Worm (Caenorhabditis elegans) whole organism, young adult: Measurements from ENCODE around the gene adh-1.

Experiments used
- B0336.3 ChIP-seq: fragments of 200-800 bp; sonication (Bioruptor generic); IDR thresholded peaks from 2 replicates; pipeline ENCODE4 v1.3.6; 2022; ENCODE audit warnings: missing genetic modification characterization, missing compliant biosample characterization
- C06A6.2 ChIP-seq: fragments of 200-800 bp; sonication (Bioruptor generic); conservative IDR thresholded peaks from 2 replicates; pipeline ENCODE4 v1.3.6; 2022; ENCODE audit warnings: missing genetic modification characterization, missing compliant biosample characterization
- F33H1.4 ChIP-seq: fragments of 200-800 bp; sonication (Bioruptor generic); IDR thresholded peaks from 2 replicates; pipeline ENCODE4 v1.3.6; 2022; ENCODE audit warnings: missing genetic modification reagents, missing genetic modification characterization, missing compliant biosample characterization
- F57A8.1 ChIP-seq: fragments of 200-800 bp; sonication (Bioruptor generic); optimal IDR thresholded peaks from 2 replicates; lab custom pipeline; 2018; ENCODE audit warnings: mild to moderate bottlenecking, missing genetic modification characterization, moderate library complexity, missing compliant biosample characterization
- F57C9.4 ChIP-seq: sonication (generic microtip); optimal IDR thresholded peaks from 2 replicates; lab custom pipeline; 2017; ENCODE audit warnings: mild to moderate bottlenecking, missing genetic modification characterization, missing compliant biosample characterization
- K12H6.12 ChIP-seq: fragments of 200-800 bp; sonication (Bioruptor generic); optimal IDR thresholded peaks from 2 replicates; lab custom pipeline; 2018; ENCODE audit warnings: mild to moderate bottlenecking, missing genetic modification characterization, missing compliant biosample characterization
- Y53F4B.3 ChIP-seq: fragments of 200-800 bp; sonication (Bioruptor generic); IDR thresholded peaks from 2 replicates; pipeline ENCODE4 v1.3.6; 2022; ENCODE audit warnings: missing genetic modification reagents, missing genetic modification characterization, missing compliant biosample characterization
- Y53G8AR.9 ChIP-seq: fragments of 200-800 bp; sonication (Bioruptor generic); conservative IDR thresholded peaks from 2 replicates; pipeline ENCODE4 v1.3.6; 2022; ENCODE audit warnings: missing genetic modification reagents, missing genetic modification characterization, missing compliant biosample characterization
- ZK185.1 ChIP-seq: sonication (generic microtip); optimal IDR thresholded peaks from 2 replicates; lab custom pipeline; 2016; ENCODE audit warnings: mild to moderate bottlenecking, missing genetic modification characterization, missing compliant biosample characterization; ENCODE audit not compliant: poor library complexity, severe bottlenecking
- aptf-2 ChIP-seq: fragments of 200-800 bp; sonication (Bioruptor generic); conservative IDR thresholded peaks from 2 replicates; pipeline ENCODE4 v1.3.6; 2022; ENCODE audit warnings: missing genetic modification reagents, missing genetic modification characterization, missing compliant biosample characterization
- attf-3 ChIP-seq: fragments of 200-800 bp; sonication (Bioruptor generic); conservative IDR thresholded peaks from 2 replicates; pipeline ENCODE4 v1.3.6; 2022; ENCODE audit warnings: missing genetic modification reagents, missing genetic modification characterization, missing compliant biosample characterization
- attf-5 ChIP-seq: fragments of 200-800 bp; sonication (Bioruptor generic); optimal IDR thresholded peaks from 2 replicates; lab custom pipeline; 2018; ENCODE audit warnings: mild to moderate bottlenecking, missing genetic modification characterization, missing compliant biosample characterization
- cebp-1 ChIP-seq, 2 experiments: fragments of 200-800 bp in 1 of 2; sonication (Bioruptor generic) in 1 of 2; sonication (generic microtip) in 1 of 2; IDR thresholded peaks in 1 of 2; optimal IDR thresholded peaks in 1 of 2; 2 replicates each; pipeline versions ENCODE4 v1.3.6 to Lab custom; 2017 to 2022; ENCODE audit warnings: missing compliant biosample characterization in 2 of 2, missing genetic modification characterization in 2 of 2, mild to moderate bottlenecking in 1 of 2, missing genetic modification reagents in 1 of 2, moderate library complexity in 1 of 2
- ceh-100 ChIP-seq: fragments of 200-800 bp; sonication (Bioruptor generic); IDR thresholded peaks from 2 replicates; pipeline ENCODE4 v1.3.6; 2022; ENCODE audit warnings: missing genetic modification reagents, missing genetic modification characterization, missing compliant biosample characterization
- ceh-40 ChIP-seq: fragments of 200-800 bp; sonication (Bioruptor generic); IDR thresholded peaks from 2 replicates; pipeline ENCODE4 v1.3.6; 2022; ENCODE audit warnings: missing genetic modification characterization, missing compliant biosample characterization
- ceh-58 ChIP-seq: fragments of 200-800 bp; sonication (Bioruptor generic); IDR thresholded peaks from 2 replicates; pipeline ENCODE4 v1.3.6; 2022; ENCODE audit warnings: missing genetic modification characterization, missing compliant biosample characterization
- ceh-79 ChIP-seq: sonication (generic microtip); optimal IDR thresholded peaks from 2 replicates; lab custom pipeline; 2017; ENCODE audit warnings: mild to moderate bottlenecking, missing genetic modification characterization, missing compliant biosample characterization
- ceh-91 ChIP-seq: fragments of 200-800 bp; sonication (Bioruptor generic); IDR thresholded peaks from 2 replicates; pipeline ENCODE4 v1.3.6; 2022; ENCODE audit warnings: missing genetic modification reagents, missing genetic modification characterization, missing compliant biosample characterization
- dpff-1 ChIP-seq: sonication (generic microtip); optimal IDR thresholded peaks from 2 replicates; lab custom pipeline; 2017; ENCODE audit warnings: mild to moderate bottlenecking, missing genetic modification characterization, missing compliant biosample characterization
- dpl-1 ChIP-seq: fragments of 150-350 bp; optimal IDR thresholded peaks from 2 replicates; lab custom pipeline; 2014; ENCODE audit warnings: missing biosample characterization, missing genetic modification reagents, missing genetic modification characterization
- efl-1 ChIP-seq: fragments of 150-350 bp; optimal IDR thresholded peaks from 2 replicates; lab custom pipeline; 2014; ENCODE audit warnings: missing biosample characterization, missing genetic modification reagents, missing genetic modification characterization
- ekl-4 ChIP-seq: fragments of 200-800 bp; sonication (Bioruptor generic); IDR thresholded peaks from 2 replicates; pipeline ENCODE4 v1.3.6; 2022; ENCODE audit warnings: missing genetic modification reagents, missing genetic modification characterization, missing compliant biosample characterization
- hlh-26 ChIP-seq: fragments of 200-800 bp; sonication (Bioruptor generic); conservative IDR thresholded peaks from 2 replicates; pipeline ENCODE4 v1.3.6; 2022; ENCODE audit warnings: missing genetic modification reagents, missing genetic modification characterization, missing compliant biosample characterization
- hmg-20 ChIP-seq: fragments of 200-800 bp; sonication (Bioruptor generic); IDR thresholded peaks from 2 replicates; pipeline ENCODE4 v1.3.6; 2022; ENCODE audit warnings: missing genetic modification reagents, missing genetic modification characterization, missing compliant biosample characterization
- let-607 ChIP-seq, 2 experiments: fragments of 200-800 bp in 1 of 2; sonication (Bioruptor generic) in 1 of 2; sonication (generic microtip) in 1 of 2; optimal IDR thresholded peaks; 2 replicates each; lab custom pipeline; 2016 to 2018; ENCODE audit warnings: mild to moderate bottlenecking in 2 of 2, missing compliant biosample characterization in 2 of 2, missing genetic modification characterization in 2 of 2, moderate library complexity in 2 of 2, missing genotype in 1 of 2
- lin-26 ChIP-seq: fragments of 200-800 bp; sonication (Bioruptor generic); IDR thresholded peaks from 2 replicates; pipeline ENCODE4 v1.3.6; 2022; ENCODE audit warnings: missing genetic modification reagents, missing genetic modification characterization, missing compliant biosample characterization
- lin-35 ChIP-seq, 3 experiments: fragments of 150-350 bp in 2 of 3; sonication (generic microtip) in 1 of 3; optimal IDR thresholded peaks; 2 replicates each; lab custom pipeline; 2014 to 2018; ENCODE audit warnings: missing biosample characterization in 3 of 3, missing genetic modification characterization in 3 of 3, missing genetic modification reagents in 3 of 3
- lin-40 ChIP-seq: sonication (generic microtip); optimal IDR thresholded peaks from 2 replicates; lab custom pipeline; 2016; ENCODE audit warnings: missing genetic modification characterization, mild to moderate bottlenecking, missing compliant biosample characterization, missing genotype, missing genetic modification reagents
- lin-54 ChIP-seq: fragments of 200-800 bp; sonication (Bioruptor generic); optimal IDR thresholded peaks from 2 replicates; lab custom pipeline; 2018; ENCODE audit warnings: mild to moderate bottlenecking, missing genetic modification characterization, missing compliant biosample characterization
- lir-1 ChIP-seq: fragments of 200-800 bp; sonication (Bioruptor generic); conservative IDR thresholded peaks from 2 replicates; pipeline ENCODE4 v1.3.6; 2022; ENCODE audit warnings: missing genetic modification reagents, missing genetic modification characterization, missing compliant biosample characterization
- madf-8 ChIP-seq: fragments of 200-800 bp; sonication (Bioruptor generic); conservative IDR thresholded peaks from 2 replicates; pipeline ENCODE4 v1.3.6; 2022; ENCODE audit warnings: missing genetic modification reagents, missing genetic modification characterization, missing compliant biosample characterization
- mel-28 ChIP-seq: sonication (generic microtip); optimal IDR thresholded peaks from 2 replicates; lab custom pipeline; 2016; ENCODE audit warnings: borderline replicate concordance, mild to moderate bottlenecking, missing genetic modification characterization, missing compliant biosample characterization
- mxl-1 ChIP-seq: sonication (generic microtip); optimal IDR thresholded peaks from 2 replicates; lab custom pipeline; 2016; ENCODE audit warnings: missing genetic modification characterization, missing compliant biosample characterization
- nfya-2 ChIP-seq: fragments of 200-800 bp; sonication (Bioruptor generic); IDR thresholded peaks from 2 replicates; pipeline ENCODE4 v1.3.6; 2022; ENCODE audit warnings: missing genetic modification reagents, missing genetic modification characterization, missing compliant biosample characterization
- nfyb-1 ChIP-seq: fragments of 200-800 bp; sonication (Bioruptor generic); IDR thresholded peaks from 2 replicates; pipeline ENCODE4 v1.3.6; 2022; ENCODE audit warnings: missing genetic modification reagents, missing genetic modification characterization, missing compliant biosample characterization
- nhr-80 ChIP-seq: sonication (generic microtip); optimal IDR thresholded peaks from 2 replicates; lab custom pipeline; 2016; ENCODE audit warnings: missing genetic modification characterization, missing compliant biosample characterization
- rcor-1 ChIP-seq: fragments of 200-800 bp; sonication (Bioruptor generic); IDR thresholded peaks from 2 replicates; pipeline ENCODE4 v1.3.6; 2022; ENCODE audit warnings: missing genetic modification reagents, missing genetic modification characterization, missing compliant biosample characterization
- repo-1 ChIP-seq: sonication (generic microtip); optimal IDR thresholded peaks from 2 replicates; lab custom pipeline; 2017; ENCODE audit warnings: mild to moderate bottlenecking, missing genetic modification characterization, missing compliant biosample characterization
- snpc-4 ChIP-seq, 5 experiments: fragments of 150-350 bp in 1 of 5; sonication (generic microtip) in 4 of 5; optimal IDR thresholded peaks; 2 replicates each; lab custom pipeline; 2014 to 2018; ENCODE audit warnings: missing genetic modification characterization in 5 of 5, missing biosample characterization in 3 of 5, antibody characterized with exemption in 2 of 5, mild to moderate bottlenecking in 2 of 5, missing compliant biosample characterization in 2 of 5, missing genotype in 2 of 5, moderate library complexity in 2 of 5, missing genetic modification reagents in 1 of 5
- tbp1 ChIP-seq: fragments of 200-800 bp; sonication (Bioruptor generic); optimal IDR thresholded peaks from 2 replicates; lab custom pipeline; 2018; ENCODE audit warnings: mild to moderate bottlenecking, missing genetic modification characterization, missing compliant biosample characterization
- tbx-9 ChIP-seq: sonication (generic microtip); optimal IDR thresholded peaks from 2 replicates; lab custom pipeline; 2016; ENCODE audit warnings: borderline replicate concordance, missing genetic modification characterization, inconsistent platforms, missing compliant biosample characterization
- unc-62 ChIP-seq: fragments of 150-350 bp; optimal IDR thresholded peaks from 2 replicates; lab custom pipeline; 2014; ENCODE audit warnings: missing biosample characterization, missing genetic modification reagents, missing genetic modification characterization
- ztf-18 ChIP-seq: sonication (generic microtip); optimal IDR thresholded peaks from 2 replicates; lab custom pipeline; 2016; ENCODE audit warnings: missing genotype, mild to moderate bottlenecking, missing genetic modification characterization, missing compliant biosample characterization

The adh-1 gene

ce11 chrV:11917186-11917585 lies 29.1 kb downstream of the adh-1 start, which contains the start of gene R31.2 (continued):
- TF ChIP-seq madf-8 (GFP tag; lab: Robert Waterston, UW), result peak; percentile 78
- peak; percentile 48 for TF ChIP-seq efl-1
- no peak for TF ChIP-seq nfya-2 (GFP tag; lab: Robert Waterston, UW)
- no peak for TF ChIP-seq ceh-58
- TF ChIP-seq ceh-91 (GFP tag; lab: Robert Waterston, UW), result peak; percentile 55; the same call in 1 of the 2 replicates
- TF ChIP-seq mel-28, result no peak
- peak; percentile 50 for TF ChIP-seq lin-54 (GFP tag; lab: Kevin White, UChicago)
- TF ChIP-seq ztf-18 (tag; lab: Kevin White, UChicago), result no peak
- TF ChIP-seq Y53G8AR.9 (GFP tag; lab: Robert Waterston, UW), result no peak

ce11 chrV:11919639-11920038 lies 31.6 kb downstream of the adh-1 start:
- no peak for TF ChIP-seq Y53F4B.3 (GFP tag; lab: Robert Waterston, UW)
- TF ChIP-seq hmg-20 (GFP tag; lab: Robert Waterston, UW), result no peak
- no peak for TF ChIP-seq lir-1 (GFP tag; lab: Robert Waterston, UW)
- TF ChIP-seq F57A8.1 (GFP tag; lab: Kevin White, UChicago), result no peak
- no peak for TF ChIP-seq nfyb-1 (GFP tag; lab: Robert Waterston, UW)
- no peak for TF ChIP-seq ekl-4
- no peak for TF ChIP-seq dpff-1 (tag; lab: Kevin White, UChicago)
- TF ChIP-seq F33H1.4 (GFP tag; lab: Robert Waterston, UW), result no peak

- no peak for TF ChIP-seq C06A6.2 (GFP tag; lab: Robert Waterston, UW)
- peak; percentile 82 for TF ChIP-seq nhr-80 (tag; lab: Kevin White, UChicago)
- TF ChIP-seq attf-5 (GFP tag; lab: Kevin White, UChicago), result peak; percentile 40
- peak; percentile 17 for TF ChIP-seq repo-1 (tag; lab: Kevin White, UChicago)
- no peak for TF ChIP-seq F57C9.4 (tag; lab: Kevin White, UChicago)
- peak; percentile 26 for TF ChIP-seq tbp1 (GFP tag; lab: Kevin White, UChicago)
- no peak for TF ChIP-seq ceh-40 (GFP tag; lab: Robert Waterston, UW)
- peak in 1 of 3 experiments; percentile 24 for TF ChIP-seq lin-35 (GFP tag; optimal IDR thresholded peaks at IDR 0.05; lab: Kevin White, UChicago)
- no peak for TF ChIP-seq ceh-58
- TF ChIP-seq K12H6.12, result peak; percentile 56
- no peak for TF ChIP-seq rcor-1 (GFP tag; lab: Robert Waterston, UW)
- TF ChIP-seq dpl-1 (GFP tag; lab: Kevin White, UChicago), result no peak
- no peak for TF ChIP-seq ceh-100 (GFP tag; lab: Robert Waterston, UW)
- peak; percentile 17 for TF ChIP-seq ZK185.1 (tag; lab: Kevin White, UChicago)
- peak; percentile 35; the same call in 1 of the 2 replicates for TF ChIP-seq lin-26
- no peak for TF ChIP-seq mxl-1 (tag; lab: Kevin White, UChicago)
- no peak for TF ChIP-seq aptf-2 (GFP tag; lab: Robert Waterston, UW)
- TF ChIP-seq tbx-9 (tag; lab: Kevin White, UChicago), result no peak
- no peak for TF ChIP-seq ceh-79 (tag; lab: Kevin White, UChicago)
- TF ChIP-seq lin-40 (tag; lab: Kevin White, UChicago), result peak; percentile 27
- TF ChIP-seq attf-3 (GFP tag; lab: Robert Waterston, UW), result no peak
- no peak for TF ChIP-seq snpc-4 (GFP tag; optimal IDR thresholded peaks at IDR 0.05; lab: Kevin White, UChicago)
- peak in 2 of 4 experiments; percentile 27 to 43 for TF ChIP-seq snpc-4 (tag; optimal IDR thresholded peaks at IDR 0.05; lab: Kevin White, UChicago)
- TF ChIP-seq unc-62, result peak; percentile 69
- TF ChIP-seq cebp-1 (GFP tag; IDR thresholded peaks at IDR 0.05; lab: Robert Waterston, UW), result peak; percentile 76; the same call in 1 of the 2 replicates
- TF ChIP-seq cebp-1 (tag; optimal IDR thresholded peaks at IDR 0.05; lab: Kevin White, UChicago), result peak; percentile 86
- TF ChIP-seq hlh-26 (GFP tag; lab: Robert Waterston, UW), result no peak
- peak; percentile 40 to 43 for TF ChIP-seq let-607 (tag; optimal IDR thresholded peaks at IDR 0.05; lab: Kevin White, UChicago)
- TF ChIP-seq B0336.3 (GFP tag; lab: Robert Waterston, UW), result peak; percentile 10; the same call in 1 of the 2 replicates
Measured at ce11 chrV:11921229-11921628, 33.2 kb downstream of the adh-1 start.
